Fruit fly (Drosophila melanogaster): Measurements from ENCODE around the gene Cmpk.

Cmpk gene

DNA sequence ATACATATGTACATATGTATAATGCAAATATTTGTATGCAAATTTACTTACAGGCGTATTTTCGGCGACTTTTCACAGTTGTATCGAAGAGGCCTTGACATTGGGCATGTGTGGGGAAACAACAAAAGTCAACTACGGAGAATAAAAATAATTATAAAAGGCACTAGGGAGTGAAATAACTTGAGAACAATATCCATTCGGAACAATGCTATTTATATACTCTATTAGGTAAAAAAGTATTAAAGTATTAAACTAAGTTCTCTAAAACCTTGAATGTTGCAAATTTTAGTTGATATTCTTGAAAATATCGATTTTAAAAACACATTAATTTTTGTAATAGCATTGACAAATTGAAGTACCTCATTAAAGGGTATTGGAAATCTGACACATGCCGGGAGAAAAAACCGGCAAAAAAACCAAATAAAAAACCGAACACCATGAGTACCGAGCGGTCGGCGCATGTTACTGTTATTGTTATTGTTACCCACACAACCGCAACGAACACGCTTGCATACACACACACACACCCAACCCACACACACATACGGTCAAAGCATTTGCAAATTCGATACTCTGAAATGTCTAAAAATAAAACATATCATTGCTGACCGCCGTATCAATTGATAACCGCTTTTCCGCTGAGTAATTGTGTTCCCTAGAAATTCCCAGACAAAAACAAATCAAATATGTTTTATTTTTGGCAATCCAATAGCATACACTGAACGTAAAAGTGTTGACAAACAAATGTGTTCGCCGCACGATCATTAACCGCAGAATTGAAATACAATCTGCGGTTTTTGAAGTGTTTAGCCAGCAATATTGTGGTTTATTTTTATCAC lies 49.3 kb upstream of the Cmpk start (continued):
- no peak for TF ChIP-seq btn (GFP tag; optimal IDR thresholded peaks at IDR 0.05)
- TF ChIP-seq so (GFP tag; IDR thresholded peaks at IDR 0.05) = no peak
- TF ChIP-seq CG33213 (GFP tag; optimal IDR thresholded peaks at IDR 0.05) = no peak
- TF ChIP-seq CG12659 (GFP tag; optimal IDR thresholded peaks at IDR 0.05) = peak; percentile 20
- TF ChIP-seq CG42726 (GFP tag; IDR thresholded peaks at IDR 0.05; ENCODE audit: partially characterized antibody) = no peak
- no peak for TF ChIP-seq ro (GFP tag; IDR thresholded peaks at IDR 0.05)
- no peak for TF ChIP-seq Side (GFP tag; optimal IDR thresholded peaks at IDR 0.05)
- TF ChIP-seq dm (GFP tag; optimal IDR thresholded peaks at IDR 0.05) = no peak
- no peak; the same call in 2 of the 3 replicates for TF ChIP-seq zfh1 (GFP tag; IDR thresholded peaks at IDR 0.05)
- no peak for TF ChIP-seq tna (GFP tag; IDR thresholded peaks at IDR 0.05; ENCODE audit: partially characterized antibody)
- TF ChIP-seq HLH54F (GFP tag; optimal IDR thresholded peaks at IDR 0.05) = no peak
- TF ChIP-seq shn (GFP tag; optimal IDR thresholded peaks at IDR 0.05) = no peak
- TF ChIP-seq gce (GFP tag; IDR thresholded peaks at IDR 0.05) = no peak
- no peak for TF ChIP-seq CG5953 (GFP tag; IDR thresholded peaks at IDR 0.05)
- no peak for TF ChIP-seq CG7357 (GFP tag; IDR thresholded peaks at IDR 0.05)
- TF ChIP-seq CG8478 (optimal IDR thresholded peaks at IDR 0.05) = no peak
- no peak for TF ChIP-seq CG6654 (GFP tag; optimal IDR thresholded peaks at IDR 0.05)
- TF ChIP-seq az2 (GFP tag; optimal IDR thresholded peaks at IDR 0.05) = no peak
- no peak for TF ChIP-seq prd (optimal IDR thresholded peaks at IDR 0.05)
- peak; percentile 44; the same call in 1 of the 3 replicates for TF ChIP-seq prd (GFP tag; IDR thresholded peaks at IDR 0.05)
- peak; percentile 70 for TF ChIP-seq Meics (GFP tag; optimal IDR thresholded peaks at IDR 0.05)
- TF ChIP-seq CG6175 (GFP tag; IDR thresholded peaks at IDR 0.05) = no peak
- peak; percentile 37 for TF ChIP-seq CG15696 (tag; optimal IDR thresholded peaks at IDR 0.05)
- TF ChIP-seq CG1024 (GFP tag; IDR thresholded peaks at IDR 0.05) = no peak
- no peak for TF ChIP-seq Tbp (GFP tag; optimal IDR thresholded peaks at IDR 0.05)
- no peak for TF ChIP-seq crc (GFP tag; optimal IDR thresholded peaks at IDR 0.05)
- TF ChIP-seq Dll (GFP tag; IDR thresholded peaks at IDR 0.05; ENCODE audit: partially characterized antibody) = no peak
- TF ChIP-seq dpn (GFP tag; optimal IDR thresholded peaks at IDR 0.05) = no peak
- no peak; the same call in 1 of the 2 replicates for TF ChIP-seq danr (GFP tag; IDR thresholded peaks at IDR 0.05)
- no peak for TF ChIP-seq CG9437 (GFP tag; optimal IDR thresholded peaks at IDR 0.05)
- peak; percentile 46 for TF ChIP-seq zf30C (GFP tag; optimal IDR thresholded peaks at IDR 0.05)
- TF ChIP-seq CG34376 (GFP tag; optimal IDR thresholded peaks at IDR 0.05) = no peak
- TF ChIP-seq h (optimal IDR thresholded peaks at IDR 0.05) = no peak
- no peak for TF ChIP-seq ab (GFP tag; optimal IDR thresholded peaks at IDR 0.05)
- TF ChIP-seq CG12219 (GFP tag; optimal IDR thresholded peaks at IDR 0.05) = no peak
- no peak for TF ChIP-seq CG16779 (GFP tag; IDR thresholded peaks at IDR 0.05)
- TF ChIP-seq CG4730 (GFP tag; IDR thresholded peaks at IDR 0.05) = no peak
- TF ChIP-seq ewg (GFP tag; optimal IDR thresholded peaks at IDR 0.05) = no peak
- no peak for TF ChIP-seq MESR4 (GFP tag; optimal IDR thresholded peaks at IDR 0.05)
- no peak for TF ChIP-seq usp (GFP tag; optimal IDR thresholded peaks at IDR 0.05)
- TF ChIP-seq CG3847 (GFP tag; IDR thresholded peaks at IDR 0.05) = no peak
- TF ChIP-seq pita (GFP tag; optimal IDR thresholded peaks at IDR 0.05) = no peak
- TF ChIP-seq Med (GFP tag) = peak; percentile 80
- no peak for TF ChIP-seq hb (GFP tag; IDR thresholded peaks at IDR 0.05; ENCODE audit: partially characterized antibody)
- no peak for TF ChIP-seq Nf-YA (GFP tag; IDR thresholded peaks at IDR 0.05)
- no peak for TF ChIP-seq yki (optimal IDR thresholded peaks at IDR 0.05)
- no peak for TF ChIP-seq zfh2 (GFP tag; optimal IDR thresholded peaks at IDR 0.05)
- no peak for TF ChIP-seq fd3F (GFP tag; optimal IDR thresholded peaks at IDR 0.05)
- no peak for TF ChIP-seq Awh (GFP tag; IDR thresholded peaks at IDR 0.05)
- TF ChIP-seq Ada2b (GFP tag; IDR thresholded peaks at IDR 0.05) = no peak
- no peak for TF ChIP-seq lola (GFP tag; optimal IDR thresholded peaks at IDR 0.05)
- TF ChIP-seq GATAe (GFP tag; conservative IDR thresholded peaks at IDR 0.05) = no peak

All from whole organism, embryonic.